Worm (Caenorhabditis elegans): ENCODE measurements around the gene F43D2.6.

- no peak for TF ChIP-seq madf-8 (GFP tag; conservative IDR thresholded peaks at IDR 0.05)
- no peak for TF ChIP-seq C06A6.2 (GFP tag; conservative IDR thresholded peaks at IDR 0.05)
- TF ChIP-seq gei-17 (GFP tag; optimal IDR thresholded peaks at IDR 0.05): no peak
- no peak for TF ChIP-seq ama-1 (optimal IDR thresholded peaks at IDR 0.05)
- no peak for TF ChIP-seq ama-1 (GFP tag; optimal IDR thresholded peaks at IDR 0.05)
- TF ChIP-seq bed-1 (GFP tag; IDR thresholded peaks at IDR 0.05): no peak
- no peak for TF ChIP-seq ceh-58 (GFP tag; IDR thresholded peaks at IDR 0.05)
- no peak for TF ChIP-seq snpc-4 (GFP tag; optimal IDR thresholded peaks at IDR 0.05)
- TF ChIP-seq snpc-4 (tag; optimal IDR thresholded peaks at IDR 0.05): no peak
- no peak for TF ChIP-seq F55B11.4 (tag; optimal IDR thresholded peaks at IDR 0.05; ENCODE audit: borderline replicate concordance, insufficient read depth)
- no peak for TF ChIP-seq atf-7 (tag; optimal IDR thresholded peaks at IDR 0.05)
These were observed 49.6 kb downstream of the F43D2.6 start, which contains the start of gene Y40H4A.2 for ce11 chrV:14585351-14585750.

All from whole organism, young adult.